Worm (Caenorhabditis elegans) whole organism, young adult: ENCODE results near the gene C34D4.3.

ENCODE experiments used
- Y95B8A.8 ChIP-seq: fragments of 200-800 bp; sonication (Bioruptor generic); IDR thresholded peaks from 2 replicates; pipeline ENCODE4 v1.3.6; 2022; ENCODE audit warnings: missing genetic modification reagents, missing genetic modification characterization, missing compliant biosample characterization
- nfya-2 ChIP-seq: fragments of 200-800 bp; sonication (Bioruptor generic); IDR thresholded peaks from 2 replicates; pipeline ENCODE4 v1.3.6; 2022; ENCODE audit warnings: missing genetic modification reagents, missing genetic modification characterization, missing compliant biosample characterization
- nhr-90 ChIP-seq: sonication (generic microtip); optimal IDR thresholded peaks from 2 replicates; lab custom pipeline; 2016; ENCODE audit warnings: missing genotype, mild to moderate bottlenecking, missing genetic modification characterization, missing compliant biosample characterization
- pha-4 ChIP-seq: fragments of 150-350 bp; sonication (generic microtip); optimal IDR thresholded peaks from 2 replicates; lab custom pipeline; 2014; ENCODE audit warnings: missing biosample characterization, missing genetic modification reagents, missing genetic modification characterization
- ztf-28 ChIP-seq: fragments of 200-800 bp; sonication (Bioruptor generic); IDR thresholded peaks from 2 replicates; pipeline ENCODE4 v1.3.6; 2022; ENCODE audit warnings: missing genetic modification reagents, missing genetic modification characterization, missing compliant biosample characterization

DNA sequence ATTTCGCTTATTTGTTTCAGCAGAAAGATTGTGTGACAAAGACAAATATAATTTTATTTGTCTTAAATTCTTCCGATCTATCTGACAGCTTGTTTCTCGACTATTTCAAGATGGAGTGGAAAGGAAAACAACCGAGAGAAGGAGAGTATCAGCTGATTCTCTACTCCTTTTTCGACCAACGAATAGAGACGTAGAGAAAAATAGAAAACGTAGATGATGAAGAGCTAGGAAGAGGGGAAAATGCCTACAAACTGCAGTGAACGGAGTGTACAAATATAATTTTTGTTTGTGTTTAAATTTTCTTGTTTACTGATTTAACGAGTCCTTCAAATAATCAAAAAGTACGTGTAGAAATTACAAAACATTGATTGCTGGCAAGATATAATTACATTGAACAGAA is 5.7 kb upstream of the C34D4.3 start:
- no peak for TF ChIP-seq Y95B8A.8
- no peak for TF ChIP-seq ztf-28
- no peak for TF ChIP-seq nhr-90
- TF ChIP-seq pha-4 = peak; percentile 68
- no peak for TF ChIP-seq nfya-2 (GFP tag; lab: Robert Waterston, UW)
